Worm (Caenorhabditis elegans) whole organism, L4 larva: ENCODE results near the gene Y65A5A.24.

Experiments
- ZK546.5 ChIP-seq, 2 experiments: sonication (generic microtip); optimal IDR thresholded peaks; 2 replicates each; lab custom pipeline; 2017; ENCODE audit warnings: missing biosample characterization in 2 of 2, missing genetic modification characterization in 2 of 2
- hlh-11 ChIP-seq: fragments of 200-800 bp; sonication (Bioruptor generic); optimal IDR thresholded peaks from 2 replicates; lab custom pipeline; 2018; ENCODE audit warnings: mild to moderate bottlenecking, missing genetic modification characterization, missing compliant biosample characterization
- nhr-28 ChIP-seq: fragments of 150-350 bp; optimal IDR thresholded peaks from 2 replicates; lab custom pipeline; 2014; ENCODE audit warnings: missing biosample characterization, missing genetic modification characterization
- snpc-1.2 ChIP-seq: fragments of 200-800 bp; sonication (Bioruptor generic); IDR thresholded peaks from 2 replicates; pipeline ENCODE4 v1.3.6; 2022; ENCODE audit warnings: missing genetic modification reagents, missing genetic modification characterization, missing compliant biosample characterization
- tag-97 ChIP-seq: fragments of 200-800 bp; sonication (Bioruptor generic); IDR thresholded peaks from 2 replicates; pipeline ENCODE4 v1.3.6; 2022; ENCODE audit warnings: missing genetic modification characterization, missing compliant biosample characterization
- unc-62 ChIP-seq, 3 experiments: fragments of 150-350 bp in 1 of 3; sonication (generic microtip); optimal IDR thresholded peaks in 2 of 3; peaks in 1 of 3; 1 replicate in 1 of 3; 2 replicates in 2 of 3; lab custom pipeline; 2014 to 2017; ENCODE audit warnings: missing biosample characterization in 3 of 3, missing genetic modification characterization in 3 of 3, missing genetic modification reagents in 3 of 3, missing genotype in 1 of 3

DNA sequence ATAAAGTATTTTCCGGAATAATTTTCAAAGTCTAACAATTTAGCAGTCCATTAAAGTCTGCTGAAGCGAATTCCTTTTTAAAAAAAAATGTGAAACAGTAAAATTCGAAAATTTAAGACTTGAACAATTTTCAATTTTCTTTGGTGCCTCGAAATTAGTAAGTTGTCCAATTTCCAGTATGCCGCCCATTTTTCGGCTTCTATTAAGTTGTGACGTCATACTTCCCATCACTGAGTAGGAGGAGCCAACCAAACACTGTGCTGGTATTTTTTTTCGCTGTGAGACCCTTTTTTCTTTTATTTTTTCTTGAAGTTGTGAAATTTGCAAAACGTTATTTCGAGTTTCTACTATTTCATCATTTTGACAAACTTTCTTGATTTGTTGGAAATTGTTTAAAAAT lies 23.2 kb upstream of the Y65A5A.24 start:
- TF ChIP-seq tag-97 (GFP tag; lab: Robert Waterston, UW) (no peak), nhr-28 (no peak), ZK546.5 (tag; optimal IDR thresholded peaks at IDR 0.05; lab: Kevin White, UChicago) (no peak), unc-62 (GFP tag; optimal IDR thresholded peaks at IDR 0.05 in 1 of 2; lab: Kevin White, UChicago) (no peak), unc-62 (tag; optimal IDR thresholded peaks at IDR 0.05; lab: Kevin White, UChicago) (no peak), snpc-1.2 (no peak), hlh-11 (tag; lab: Kevin White, UChicago) (no peak)
